Fruit fly (Drosophila melanogaster): ENCODE measurements around the gene Ptpa.
A peak's percentile ranks its signal among the peaks of the same experiment; 100 is the strongest.

DNA sequence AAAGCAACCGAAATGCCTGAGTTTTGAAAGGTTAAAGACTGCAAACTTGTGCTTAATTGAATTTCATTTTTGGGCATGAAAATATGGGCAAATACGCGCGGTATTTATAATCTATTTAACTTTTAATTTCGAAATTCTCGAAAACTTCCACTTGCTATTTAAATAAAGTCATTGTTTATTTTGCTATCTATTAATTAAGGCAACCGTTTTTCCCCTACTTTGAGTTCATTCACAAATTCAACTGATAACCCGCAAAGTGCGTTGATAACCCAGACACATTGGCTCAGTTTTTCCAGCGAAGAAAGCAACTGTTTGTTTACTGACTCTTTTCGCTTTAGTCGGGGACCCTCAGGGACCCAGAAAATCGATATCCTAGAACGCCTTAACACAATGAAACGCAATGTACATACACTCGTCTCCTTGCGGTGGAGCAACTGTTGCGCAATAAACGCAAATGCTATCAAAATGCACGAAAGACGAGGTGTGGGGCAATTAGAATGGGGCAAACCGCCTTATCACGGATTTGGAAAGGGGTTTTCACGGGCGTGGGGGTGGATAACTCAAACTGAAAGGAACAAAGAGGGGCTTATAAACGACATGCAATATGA is 4.9 kb upstream of the Ptpa start:
- no peak for TF ChIP-seq vvl (GFP tag; IDR thresholded peaks at IDR 0.05)
- no peak for TF ChIP-seq CG3407 (GFP tag; optimal IDR thresholded peaks at IDR 0.05)
- TF ChIP-seq ham (GFP tag; IDR thresholded peaks at IDR 0.05), result no peak
- TF ChIP-seq wek (GFP tag; optimal IDR thresholded peaks at IDR 0.05), result no peak
- no peak for TF ChIP-seq CG18476 (GFP tag; optimal IDR thresholded peaks at IDR 0.05)
- TF ChIP-seq kni (GFP tag; optimal IDR thresholded peaks at IDR 0.05), result no peak
- no peak for TF ChIP-seq pan (optimal IDR thresholded peaks at IDR 0.05)
- TF ChIP-seq pan (GFP tag; optimal IDR thresholded peaks at IDR 0.05 in 1 of 2, IDR thresholded peaks at IDR 0.05 in 1 of 2), result peak in 1 of 2 experiments; percentile 20
- no peak for TF ChIP-seq tap (tag; optimal IDR thresholded peaks at IDR 0.05)
- TF ChIP-seq hth (optimal IDR thresholded peaks at IDR 0.05), result no peak
- no peak for TF ChIP-seq CG17385 (GFP tag; optimal IDR thresholded peaks at IDR 0.05)
- no peak for TF ChIP-seq CG14667 (GFP tag; IDR thresholded peaks at IDR 0.05)
- TF ChIP-seq E2f2 (GFP tag; IDR thresholded peaks at IDR 0.05), result no peak
- TF ChIP-seq CG5953 (GFP tag; IDR thresholded peaks at IDR 0.05), result no peak
